Worm (Caenorhabditis elegans) whole organism, mixed stage, embryonic: ENCODE measurements around the gene glf-1.

ENCODE experiments used
- ceh-43 ChIP-seq: fragments of 200-800 bp; sonication (Bioruptor generic); optimal IDR thresholded peaks from 2 replicates; lab custom pipeline; 2018; ENCODE audit warnings: mild to moderate bottlenecking, missing genetic modification characterization, moderate library complexity, missing compliant biosample characterization
- cnd-1 ChIP-seq: fragments of 200-800 bp; sonication (Bioruptor generic); optimal IDR thresholded peaks from 2 replicates; lab custom pipeline; 2018; ENCODE audit warnings: mild to moderate bottlenecking, missing genetic modification characterization, missing compliant biosample characterization
- drap-1 ChIP-seq: fragments of 200-800 bp; sonication (Bioruptor generic); optimal IDR thresholded peaks from 3 replicates; lab custom pipeline; 2018; ENCODE audit warnings: mild to moderate bottlenecking, missing genetic modification characterization, missing compliant biosample characterization
- lin-13 ChIP-seq: fragments of 150-350 bp; optimal IDR thresholded peaks from 2 replicates; lab custom pipeline; 2014; ENCODE audit warnings: missing biosample characterization, missing genetic modification characterization
- nhr-237 ChIP-seq: fragments of 150-350 bp; optimal IDR thresholded peaks from 2 replicates; lab custom pipeline; 2014; ENCODE audit warnings: missing biosample characterization, missing genetic modification characterization
- nhr-28 ChIP-seq: fragments of 150-350 bp; optimal IDR thresholded peaks from 2 replicates; lab custom pipeline; 2014; ENCODE audit warnings: missing biosample characterization, missing genetic modification characterization
- nhr-76 ChIP-seq: sonication (generic microtip); optimal IDR thresholded peaks from 2 replicates; lab custom pipeline; 2017; ENCODE audit warnings: missing biosample characterization, missing genetic modification characterization
- pha-4 ChIP-seq: fragments of 150-350 bp; optimal IDR thresholded peaks from 2 replicates; lab custom pipeline; 2018; ENCODE audit warnings: missing biosample characterization, missing genetic modification reagents, missing genetic modification characterization
- snpc-4 ChIP-seq: fragments of 150-350 bp; optimal IDR thresholded peaks from 2 replicates; lab custom pipeline; 2014; ENCODE audit warnings: missing biosample characterization, missing genetic modification characterization
- tbx-8 ChIP-seq: fragments of 200-800 bp; sonication (Bioruptor generic); optimal IDR thresholded peaks from 2 replicates; lab custom pipeline; 2018; ENCODE audit warnings: mild to moderate bottlenecking, missing genetic modification characterization, moderate library complexity, missing compliant biosample characterization
- ztf-11 ChIP-seq: fragments of 150-350 bp; optimal IDR thresholded peaks from 2 replicates; lab custom pipeline; 2014; ENCODE audit warnings: missing biosample characterization, missing genetic modification characterization

ce11 chrIV:5858212-5858611, 27.4 kb upstream of the glf-1 start:
- TF ChIP-seq nhr-237 (tag; lab: Kevin White, UChicago) (no peak), nhr-76 (tag; lab: Kevin White, UChicago) (no peak), ztf-11 (no peak), lin-13 (tag; lab: Kevin White, UChicago) (no peak), nhr-28 (tag; lab: Kevin White, UChicago) (no peak), drap-1 (GFP tag; lab: Kevin White, UChicago) (no peak), snpc-4 (tag; lab: Kevin White, UChicago) (no peak), pha-4 (tag; lab: Kevin White, UChicago) (no peak), ceh-43 (GFP tag; lab: Kevin White, UChicago) (no peak), tbx-8 (GFP tag; lab: Kevin White, UChicago) (no peak), cnd-1 (no peak)
